Fruit fly (Drosophila melanogaster) S2 (cell line): ENCODE data around the gene CG31251.

Experiments used
- CG8478 ChIP-seq: fragments of >200 bp; optimal IDR thresholded peaks from 2 replicates; lab custom pipeline; 2018
- CTCF ChIP-seq, 2 experiments: fragments of >200 bp; optimal IDR thresholded peaks; 2 replicates each; lab custom pipeline; 2018

- no peak for TF ChIP-seq CTCF (optimal IDR thresholded peaks at IDR 0.05; lab: Kevin White, UChicago)
- no peak for TF ChIP-seq CG8478 (lab: Kevin White, UChicago)
Observed at dm6 chr3R:17670202-17670856, 14.4 kb downstream of the CG31251 start.
